Worm (Caenorhabditis elegans) whole organism, L1 larva: ENCODE results near the gene ttr-59.
A peak's percentile ranks its signal among the peaks of the same experiment; 100 is the strongest.

ENCODE experiments used
- C16A3.4 ChIP-seq: fragments of 150-350 bp; optimal IDR thresholded peaks from 2 replicates; lab custom pipeline; 2014; ENCODE audit warnings: missing biosample characterization, missing genetic modification characterization
- C34B4.2 ChIP-seq: sonication (generic microtip); optimal IDR thresholded peaks from 2 replicates; lab custom pipeline; 2017; ENCODE audit warnings: mild to moderate bottlenecking, missing genetic modification characterization, missing compliant biosample characterization
- ama-1 ChIP-seq: fragments of 150-350 bp; optimal IDR thresholded peaks from 2 replicates; lab custom pipeline; 2014
- ceh-8 ChIP-seq: fragments of 200-800 bp; sonication (Bioruptor generic); optimal IDR thresholded peaks from 2 replicates; lab custom pipeline; 2018; ENCODE audit warnings: mild to moderate bottlenecking, missing genetic modification characterization, moderate library complexity, missing compliant biosample characterization
- ceh-82 ChIP-seq, 3 experiments: fragments of 150-350 bp in 1 of 3; sonication (generic microtip) in 2 of 3; optimal IDR thresholded peaks; 2 replicates each; lab custom pipeline; 2014 to 2017; ENCODE audit warnings: missing biosample characterization in 3 of 3, missing genetic modification characterization in 3 of 3
- dpl-1 ChIP-seq, 3 experiments: fragments of 150-350 bp in 2 of 3; sonication (generic microtip) in 1 of 3; optimal IDR thresholded peaks; 2 replicates each; lab custom pipeline; 2014 to 2017; ENCODE audit warnings: missing biosample characterization in 3 of 3, missing genetic modification characterization in 3 of 3, missing genetic modification reagents in 3 of 3
- efl-1 ChIP-seq, 4 experiments: fragments of 150-350 bp; optimal IDR thresholded peaks in 3 of 4; peaks in 1 of 4; 1 replicate in 1 of 4; 2 replicates in 3 of 4; lab custom pipeline; 2014; ENCODE audit warnings: missing biosample characterization in 2 of 4, missing genetic modification characterization in 2 of 4, missing genetic modification reagents in 2 of 4
- egl-13 ChIP-seq: sonication (generic microtip); optimal IDR thresholded peaks from 2 replicates; lab custom pipeline; 2016; ENCODE audit warnings: missing genotype, missing genetic modification reagents, missing genetic modification characterization, missing compliant biosample characterization
- elt-3 ChIP-seq, 6 experiments: fragments of 150-350 bp in 1 of 6; sonication (generic microtip); optimal IDR thresholded peaks; 2 replicates each; lab custom pipeline; 2017 to 2018; ENCODE audit warnings: missing biosample characterization in 6 of 6, missing genetic modification characterization in 6 of 6, inconsistent platforms in 1 of 6
- fkh-4 ChIP-seq: sonication (generic microtip); optimal IDR thresholded peaks from 2 replicates; lab custom pipeline; 2016; ENCODE audit warnings: missing compliant biosample characterization, missing genetic modification characterization, borderline replicate concordance
- fkh-8 ChIP-seq: sonication (generic microtip); optimal IDR thresholded peaks from 2 replicates; lab custom pipeline; 2016; ENCODE audit warnings: mild to moderate bottlenecking, missing genetic modification characterization, missing compliant biosample characterization
- fos-1 ChIP-seq: fragments of 150-350 bp; optimal IDR thresholded peaks from 2 replicates; lab custom pipeline; 2014; ENCODE audit warnings: missing biosample characterization, missing genetic modification characterization
- hlh-17 ChIP-seq: fragments of 200-800 bp; sonication (Bioruptor generic); optimal IDR thresholded peaks from 2 replicates; lab custom pipeline; 2018; ENCODE audit warnings: missing genetic modification characterization, mild to moderate bottlenecking, missing compliant biosample characterization, moderate library complexity, borderline replicate concordance
- hlh-4 ChIP-seq: sonication (generic microtip); optimal IDR thresholded peaks from 2 replicates; lab custom pipeline; 2016; ENCODE audit warnings: mild to moderate bottlenecking, missing genetic modification characterization, missing compliant biosample characterization
- hpl-2 ChIP-seq: fragments of 150-350 bp; optimal IDR thresholded peaks from 2 replicates; lab custom pipeline; 2014; ENCODE audit warnings: missing biosample characterization, missing genetic modification reagents, missing genetic modification characterization
- irx-1 ChIP-seq: sonication (generic microtip); optimal IDR thresholded peaks from 2 replicates; lab custom pipeline; 2016; ENCODE audit warnings: missing genetic modification characterization, missing compliant biosample characterization
- lin-13 ChIP-seq: fragments of 150-350 bp; optimal IDR thresholded peaks from 2 replicates; lab custom pipeline; 2014; ENCODE audit warnings: missing biosample characterization, missing genetic modification reagents, missing genetic modification characterization
- lin-14 ChIP-seq: fragments of 200-800 bp; sonication (Bioruptor generic); optimal IDR thresholded peaks from 2 replicates; lab custom pipeline; 2018; ENCODE audit warnings: mild to moderate bottlenecking, missing genetic modification characterization, moderate library complexity, missing compliant biosample characterization
- lin-39 ChIP-seq: fragments of 150-350 bp; optimal IDR thresholded peaks from 2 replicates; lab custom pipeline; 2014; ENCODE audit warnings: missing biosample characterization, missing genetic modification reagents, missing genetic modification characterization
- lsy-2 ChIP-seq, 2 experiments: fragments of 150-350 bp; optimal IDR thresholded peaks; 2 replicates each; lab custom pipeline; 2014; ENCODE audit warnings: missing biosample characterization in 2 of 2, missing genetic modification characterization in 2 of 2
- mep-1 ChIP-seq: fragments of 150-350 bp; optimal IDR thresholded peaks from 2 replicates; lab custom pipeline; 2014; ENCODE audit warnings: missing biosample characterization, missing genetic modification characterization
- nhr-11 ChIP-seq: fragments of 150-350 bp; optimal IDR thresholded peaks from 2 replicates; lab custom pipeline; 2014; ENCODE audit warnings: missing biosample characterization, missing genetic modification characterization
- nhr-19 ChIP-seq: fragments of 200-800 bp; sonication (Bioruptor generic); conservative IDR thresholded peaks from 2 replicates; pipeline ENCODE4 v1.3.6; 2022; ENCODE audit warnings: missing genetic modification characterization, missing compliant biosample characterization
- nhr-28 ChIP-seq: fragments of 150-350 bp; optimal IDR thresholded peaks from 2 replicates; lab custom pipeline; 2014; ENCODE audit warnings: missing biosample characterization, missing genetic modification characterization
- nhr-47 ChIP-seq: sonication (generic microtip); optimal IDR thresholded peaks from 2 replicates; lab custom pipeline; 2016; ENCODE audit warnings: mild to moderate bottlenecking, missing genetic modification characterization, moderate library complexity, missing compliant biosample characterization
- nhr-77 ChIP-seq: fragments of 150-350 bp; optimal IDR thresholded peaks from 2 replicates; lab custom pipeline; 2014; ENCODE audit warnings: missing biosample characterization, missing genetic modification characterization
- nhr-85 ChIP-seq: sonication (generic microtip); peaks from one replicate; lab custom pipeline; 2016; ENCODE audit warnings: missing genetic modification characterization, inconsistent platforms, missing compliant biosample characterization
- pqm-1 ChIP-seq: sonication (generic microtip); optimal IDR thresholded peaks from 3 replicates; lab custom pipeline; 2017; ENCODE audit warnings: missing biosample characterization, missing genetic modification characterization
- sox-4 ChIP-seq: sonication (generic microtip); optimal IDR thresholded peaks from 2 replicates; lab custom pipeline; 2016; ENCODE audit warnings: missing genetic modification characterization, missing compliant biosample characterization
- tbx-2 ChIP-seq: sonication (generic microtip); optimal IDR thresholded peaks from 2 replicates; lab custom pipeline; 2016; ENCODE audit warnings: missing genetic modification characterization, missing compliant biosample characterization
- tlp-1 ChIP-seq: fragments of 150-350 bp; optimal IDR thresholded peaks from 2 replicates; lab custom pipeline; 2014; ENCODE audit warnings: missing biosample characterization, missing genetic modification characterization
- unc-130 ChIP-seq: fragments of 150-350 bp; optimal IDR thresholded peaks from 2 replicates; lab custom pipeline; 2017; ENCODE audit warnings: missing biosample characterization, missing genetic modification characterization, inconsistent platforms
- unc-30 ChIP-seq: sonication (generic microtip); optimal IDR thresholded peaks from 2 replicates; lab custom pipeline; 2017; ENCODE audit warnings: missing biosample characterization, missing genetic modification characterization
- unc-62 ChIP-seq: fragments of 150-350 bp; optimal IDR thresholded peaks from 2 replicates; lab custom pipeline; 2014; ENCODE audit warnings: missing biosample characterization, missing genetic modification reagents, missing genetic modification characterization
- unc-86 ChIP-seq: sonication (generic microtip); optimal IDR thresholded peaks from 2 replicates; lab custom pipeline; 2016; ENCODE audit warnings: missing genetic modification characterization, missing compliant biosample characterization
- ztf-4 ChIP-seq: fragments of 150-350 bp; optimal IDR thresholded peaks from 2 replicates; lab custom pipeline; 2014; ENCODE audit warnings: missing biosample characterization, missing genetic modification characterization

Gene ttr-59

ce11 chrX:7284724-7285184 lies 44.9 kb upstream of the ttr-59 start (continued):
- TF ChIP-seq fos-1 (tag; lab: Kevin White, UChicago) (peak; percentile 7), nhr-47 (tag; lab: Kevin White, UChicago) (peak; percentile 59), tbx-2 (tag; lab: Kevin White, UChicago) (peak; percentile 67), pqm-1 (tag; lab: Kevin White, UChicago) (no peak), lsy-2 (tag; optimal IDR thresholded peaks at IDR 0.05; lab: Kevin White, UChicago) (peak; percentile 16 to 63), mep-1 (peak; percentile 41), efl-1 (optimal IDR thresholded peaks at IDR 0.05; lab: Kevin White, UChicago) (peak; percentile 19 to 21), efl-1 (GFP tag; optimal IDR thresholded peaks at IDR 0.05 in 1 of 2; lab: Kevin White, UChicago) (no peak), C34B4.2 (tag; lab: Kevin White, UChicago) (no peak), hlh-17 (no peak), unc-30 (tag; lab: Kevin White, UChicago) (no peak), ztf-4 (tag; lab: Kevin White, UChicago) (no peak), nhr-28 (tag; lab: Kevin White, UChicago) (no peak), hpl-2 (no peak), nhr-19 (GFP tag; lab: Robert Waterston, UW) (no peak), sox-4 (tag; lab: Kevin White, UChicago) (no peak), fkh-8 (tag; lab: Kevin White, UChicago) (peak; percentile 70), tlp-1 (no peak), lin-13 (GFP tag; lab: Kevin White, UChicago) (no peak), lin-39 (tag; lab: Kevin White, UChicago) (no peak), hlh-4 (tag; lab: Kevin White, UChicago) (no peak), C16A3.4 (tag; lab: Kevin White, UChicago) (peak; percentile 1), nhr-11 (tag; lab: Kevin White, UChicago) (no peak), unc-86 (tag; lab: Kevin White, UChicago) (peak; percentile 76), nhr-77 (peak; percentile 27), ceh-82 (tag; optimal IDR thresholded peaks at IDR 0.05; lab: Kevin White, UChicago) (peak in 1 of 3 experiments; percentile 48), ceh-8 (GFP tag; lab: Kevin White, UChicago) (no peak), egl-13 (tag; lab: Kevin White, UChicago) (peak; percentile 63)
- TF ChIP-seq, all 84 proteins: peak for 24

ce11 chrX:7289565-7289964 lies 40.1 kb upstream of the ttr-59 start:
- TF ChIP-seq ama-1 (lab: Kevin White, UChicago) (no peak), ceh-8 (GFP tag; lab: Kevin White, UChicago) (no peak), fkh-4 (no peak), dpl-1 (GFP tag; optimal IDR thresholded peaks at IDR 0.05; lab: Kevin White, UChicago) (no peak), ztf-4 (tag; lab: Kevin White, UChicago) (no peak), unc-30 (tag; lab: Kevin White, UChicago) (no peak), fos-1 (tag; lab: Kevin White, UChicago) (no peak), elt-3 (tag; optimal IDR thresholded peaks at IDR 0.05; lab: Kevin White, UChicago) (no peak)

- TF ChIP-seq lsy-2 (tag; optimal IDR thresholded peaks at IDR 0.05; lab: Kevin White, UChicago), result peak in 1 of 2 experiments; percentile 3
- TF ChIP-seq nhr-85, result no peak
- TF ChIP-seq nhr-77, result peak; percentile 18
- no peak for TF ChIP-seq unc-130 (tag; lab: Kevin White, UChicago)
- no peak for TF ChIP-seq unc-62 (GFP tag; lab: Kevin White, UChicago)
- peak; percentile 31 for TF ChIP-seq lin-14
- no peak for TF ChIP-seq efl-1 (optimal IDR thresholded peaks at IDR 0.05; lab: Kevin White, UChicago)
- TF ChIP-seq efl-1 (GFP tag; optimal IDR thresholded peaks at IDR 0.05 in 1 of 2; lab: Kevin White, UChicago), result peak in 1 of 2 experiments; percentile 27
- peak; percentile 21 for TF ChIP-seq irx-1 (tag; lab: Kevin White, UChicago)
Observed at ce11 chrX:7290859-7291628, 38.6 kb upstream of the ttr-59 start.
